Worm (Caenorhabditis elegans): Measurements from ENCODE around the gene Y46B2A.3.

Y46B2A.3 gene

DNA sequence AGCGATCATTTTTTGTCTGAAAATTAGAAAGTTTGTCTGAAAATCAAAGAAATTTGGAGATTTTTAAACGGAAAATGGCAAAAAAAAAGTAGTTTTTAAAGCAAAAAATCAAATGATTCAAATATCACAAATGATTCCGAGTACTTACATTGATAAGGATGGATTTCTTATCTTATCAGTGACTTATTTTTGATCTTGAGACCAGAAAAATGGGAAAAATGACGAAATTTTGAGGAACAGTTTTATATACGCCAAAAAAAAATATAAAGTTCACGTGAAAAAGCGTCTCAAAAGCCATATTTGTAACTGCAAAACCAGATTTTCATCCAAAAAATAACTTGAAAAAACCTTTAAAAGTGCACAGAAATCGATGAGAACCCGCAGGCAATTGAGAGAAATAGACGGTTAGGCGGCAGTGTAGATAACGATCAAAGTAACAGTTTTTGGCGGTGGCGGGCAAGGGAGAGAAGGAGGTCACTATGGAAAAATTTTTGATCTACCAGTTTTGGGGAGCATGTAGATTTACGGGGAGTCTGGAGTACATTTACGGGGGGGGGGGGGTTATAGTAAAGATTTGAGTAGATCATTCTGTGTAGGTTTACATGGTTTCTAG is 34.1 kb upstream of the Y46B2A.3 start, which contains the start of gene T07D3.9:
Gene T07D3.9, minus strand, starts transcription at position 194 of the 613 bp plus-strand sequence.
- no peak for TF ChIP-seq ceh-36 (tag; optimal IDR thresholded peaks at IDR 0.05)
- no peak for TF ChIP-seq tbx-11 (GFP tag; IDR thresholded peaks at IDR 0.05)
- no peak for TF ChIP-seq pes-1 (GFP tag; IDR thresholded peaks at IDR 0.05)
- TF ChIP-seq ceh-13 (GFP tag; optimal IDR thresholded peaks at IDR 0.05): no peak
- no peak for TF ChIP-seq aly-1 (tag; optimal IDR thresholded peaks at IDR 0.05)
- TF ChIP-seq flt-1 (GFP tag; IDR thresholded peaks at IDR 0.05): no peak
- TF ChIP-seq hmg-4 (GFP tag; optimal IDR thresholded peaks at IDR 0.05): no peak
- TF ChIP-seq ets-7 (tag; optimal IDR thresholded peaks at IDR 0.05): no peak
- TF ChIP-seq sea-1 (GFP tag; conservative IDR thresholded peaks at IDR 0.05): no peak
- TF ChIP-seq B0310.2 (tag; optimal IDR thresholded peaks at IDR 0.05): no peak
- no peak for TF ChIP-seq hmbx-1 (tag; optimal IDR thresholded peaks at IDR 0.05)

- TF ChIP-seq hnd-1 (tag; optimal IDR thresholded peaks at IDR 0.05): no peak
- no peak for TF ChIP-seq scrt-1 (GFP tag; IDR thresholded peaks at IDR 0.05)
These were observed 21.3 kb upstream of the Y46B2A.3 start, which contains the start of gene T07D3.4 for ce11 chrII:888024-888423. TSS of gene T07D3.4 (plus strand) at chrII:888309.

- TF ChIP-seq hnd-1 (tag; optimal IDR thresholded peaks at IDR 0.05) (no peak), B0310.2 (tag; optimal IDR thresholded peaks at IDR 0.05) (no peak), F13C5.2 (tag; optimal IDR thresholded peaks at IDR 0.05) (no peak), tbx-11 (GFP tag; IDR thresholded peaks at IDR 0.05) (no peak), tbx-37 (GFP tag; conservative IDR thresholded peaks at IDR 0.05) (no peak), ama-1 (optimal IDR thresholded peaks at IDR 0.05) (no peak), aly-1 (tag; optimal IDR thresholded peaks at IDR 0.05) (no peak), flt-1 (GFP tag; IDR thresholded peaks at IDR 0.05) (no peak)
These were observed 17.5 kb upstream of the Y46B2A.3 start for ce11 chrII:884204-884603.

- no peak for TF ChIP-seq ceh-36 (tag; optimal IDR thresholded peaks at IDR 0.05)
These were observed 14.0 kb upstream of the Y46B2A.3 start for ce11 chrII:880666-881226.

DNA sequence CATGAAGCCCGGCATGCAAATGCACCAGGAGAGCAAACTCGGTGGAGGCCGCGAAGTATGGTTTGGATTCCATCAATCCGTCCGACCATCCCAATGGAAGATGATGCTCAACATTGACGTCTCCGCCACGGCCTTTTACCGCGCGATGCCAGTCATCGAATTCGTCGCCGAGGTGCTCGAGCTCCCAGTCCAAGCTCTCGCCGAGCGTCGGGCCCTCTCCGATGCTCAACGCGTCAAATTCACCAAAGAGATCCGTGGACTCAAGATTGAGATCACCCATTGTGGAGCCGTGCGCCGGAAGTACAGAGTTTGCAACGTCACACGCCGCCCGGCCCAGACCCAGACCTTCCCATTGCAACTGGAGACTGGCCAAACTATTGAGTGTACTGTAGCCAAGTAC is 9.0 kb upstream of the Y46B2A.3 start:
- TF ChIP-seq B0310.2 (tag; optimal IDR thresholded peaks at IDR 0.05) (no peak), hmg-4 (GFP tag; optimal IDR thresholded peaks at IDR 0.05) (no peak), tbx-11 (GFP tag; IDR thresholded peaks at IDR 0.05) (no peak), F13C5.2 (tag; optimal IDR thresholded peaks at IDR 0.05) (no peak), tra-4 (tag; optimal IDR thresholded peaks at IDR 0.05) (no peak), ets-7 (tag; optimal IDR thresholded peaks at IDR 0.05) (no peak), ama-1 (optimal IDR thresholded peaks at IDR 0.05) (no peak), pes-1 (GFP tag; IDR thresholded peaks at IDR 0.05) (no peak), hmbx-1 (tag; optimal IDR thresholded peaks at IDR 0.05) (no peak)

DNA sequence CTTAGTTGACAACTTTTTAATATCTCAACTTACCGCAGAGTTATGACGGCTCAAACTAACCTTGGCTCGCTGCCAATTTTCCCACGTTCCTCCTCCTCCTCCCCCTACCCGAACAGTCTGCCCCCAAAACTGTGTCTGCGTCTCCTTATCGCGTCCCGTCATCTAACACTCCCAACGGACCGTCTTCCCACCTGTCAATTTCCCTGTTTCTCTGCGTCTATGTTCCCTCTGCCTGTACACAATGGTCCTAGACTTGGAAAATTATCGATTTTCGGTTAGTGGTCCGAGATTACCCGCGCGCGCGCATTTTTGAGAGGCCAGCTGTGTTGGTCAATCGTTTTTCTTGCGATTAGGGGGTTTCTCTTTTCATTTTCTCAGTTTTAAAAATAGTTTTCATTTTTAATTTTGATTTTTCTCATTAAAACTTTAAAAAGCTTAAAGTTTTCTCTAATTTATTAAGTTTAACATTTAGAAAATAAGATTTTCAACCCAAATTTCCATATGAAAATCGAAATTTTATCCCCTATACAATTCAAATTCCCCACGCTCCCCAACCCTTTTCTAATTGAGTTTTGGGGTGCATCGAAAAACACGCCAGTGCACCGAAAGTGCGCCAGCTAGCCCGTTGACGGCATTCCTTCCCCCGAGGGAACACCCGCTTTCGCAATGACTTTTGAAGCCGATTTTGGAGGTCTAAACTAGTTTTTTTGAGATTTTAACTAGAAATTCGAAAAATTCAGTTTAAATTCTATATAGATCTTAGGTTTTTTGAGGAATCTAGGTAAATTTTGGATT is 6.5 kb upstream of the Y46B2A.3 start, which contains the start of gene alg-2:
Gene alg-2, plus strand, starts transcription at position 220 of the 795 bp plus-strand sequence.
- TF ChIP-seq pes-1 (GFP tag; IDR thresholded peaks at IDR 0.05) (peak; percentile 61), scrt-1 (GFP tag; IDR thresholded peaks at IDR 0.05) (no peak), ets-7 (tag; optimal IDR thresholded peaks at IDR 0.05) (no peak)

DNA sequence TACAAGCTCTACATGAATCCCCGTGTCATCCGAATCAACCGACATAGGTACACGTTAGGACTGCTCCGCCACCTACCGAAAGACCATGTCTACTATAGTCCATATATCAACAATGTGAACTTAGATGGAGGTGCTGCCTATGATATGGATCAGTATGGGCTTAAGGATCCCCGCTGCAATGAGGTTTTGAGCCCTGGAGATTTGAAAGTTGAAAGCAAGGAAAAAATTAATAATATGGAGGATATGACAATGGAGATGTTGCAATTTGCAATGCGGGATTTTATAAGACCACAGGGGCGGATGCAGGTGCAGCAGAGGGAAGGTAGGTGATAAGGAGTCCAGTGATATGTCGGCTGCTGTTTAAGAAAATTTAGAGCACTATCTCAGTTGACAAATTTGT is 2.6 kb upstream of the Y46B2A.3 start:
- no peak for TF ChIP-seq F13C5.2 (tag; optimal IDR thresholded peaks at IDR 0.05)
- no peak for TF ChIP-seq ama-1 (optimal IDR thresholded peaks at IDR 0.05)
- no peak for TF ChIP-seq ceh-13 (GFP tag; optimal IDR thresholded peaks at IDR 0.05)
- TF ChIP-seq ets-7 (tag; optimal IDR thresholded peaks at IDR 0.05): no peak
- TF ChIP-seq hnd-1 (tag; optimal IDR thresholded peaks at IDR 0.05): no peak
- no peak for TF ChIP-seq flt-1 (GFP tag; IDR thresholded peaks at IDR 0.05)
- TF ChIP-seq aly-1 (tag; optimal IDR thresholded peaks at IDR 0.05): no peak

ce11 chrII:868240-868864 is 1.7 kb upstream of the Y46B2A.3 start, which contains the start of gene fbxc-51:
TSS of gene fbxc-51 (plus strand) at chrII:868814.
- TF ChIP-seq tra-4 (tag; optimal IDR thresholded peaks at IDR 0.05) (no peak), aly-1 (tag; optimal IDR thresholded peaks at IDR 0.05) (no peak), ama-1 (optimal IDR thresholded peaks at IDR 0.05) (no peak), hmbx-1 (tag; optimal IDR thresholded peaks at IDR 0.05) (no peak), tbx-37 (GFP tag; conservative IDR thresholded peaks at IDR 0.05) (no peak), scrt-1 (GFP tag; IDR thresholded peaks at IDR 0.05) (no peak), hnd-1 (tag; optimal IDR thresholded peaks at IDR 0.05) (no peak), tbx-11 (GFP tag; IDR thresholded peaks at IDR 0.05) (no peak), hmg-4 (GFP tag; optimal IDR thresholded peaks at IDR 0.05) (no peak)
